Worm (Caenorhabditis elegans): ENCODE data around the gene unc-7.

- TF ChIP-seq lsy-2 (tag; optimal IDR thresholded peaks at IDR 0.05) (no peak), lin-39 (tag; optimal IDR thresholded peaks at IDR 0.05) (no peak)
These were observed 7.5 kb upstream of the unc-7 start for ce11 chrX:15155054-15155453.
